Fruit fly (Drosophila melanogaster) whole organism, pupa: ENCODE data around the gene Obp83b.

Experiments used
- CG10348 ChIP-seq: fragments of 200-800 bp; sonication (Bioruptor generic); IDR thresholded peaks from 2 replicates; pipeline ENCODE4 v1.3.6; 2022; ENCODE audit warnings: missing biosample characterization, missing genetic modification characterization
- CG12605 ChIP-seq: fragments of 200-800 bp; sonication (Bioruptor generic); IDR thresholded peaks from 2 replicates; pipeline ENCODE4 v1.3.6; 2022; ENCODE audit warnings: missing biosample characterization, missing genetic modification characterization
- CG13204 ChIP-seq: fragments of 200-800 bp; sonication (Bioruptor generic); optimal IDR thresholded peaks from 2 replicates; lab custom pipeline; 2018; ENCODE audit warnings: missing biosample characterization, mild to moderate bottlenecking, missing genetic modification characterization, moderate library complexity
- CG14655 ChIP-seq: fragments of 200-800 bp; sonication (Bioruptor generic); optimal IDR thresholded peaks from 3 replicates; lab custom pipeline; 2017; ENCODE audit warnings: mild to moderate bottlenecking, missing biosample characterization, missing genetic modification reagents, missing genetic modification characterization
- CG17806 ChIP-seq: fragments of 200-800 bp; sonication (Bioruptor generic); optimal IDR thresholded peaks from 2 replicates; lab custom pipeline; 2018; ENCODE audit warnings: missing biosample characterization, mild to moderate bottlenecking, missing genetic modification characterization, moderate library complexity
- CG32121 ChIP-seq: fragments of 200-800 bp; sonication (Bioruptor generic); IDR thresholded peaks from 2 replicates; pipeline ENCODE4 v1.3.6; 2022; ENCODE audit warnings: missing biosample characterization, missing genetic modification characterization
- CG34367 ChIP-seq: fragments of 200-800 bp; sonication (Bioruptor generic); optimal IDR thresholded peaks from 2 replicates; lab custom pipeline; 2018; ENCODE audit warnings: missing biosample characterization, mild to moderate bottlenecking, missing genetic modification characterization
- CG4496 ChIP-seq: fragments of 200-800 bp; sonication (Bioruptor generic); IDR thresholded peaks from 3 replicates; pipeline ENCODE4 v1.3.6; 2022; ENCODE audit warnings: missing biosample characterization, missing genetic modification characterization
- CG8301 ChIP-seq: fragments of 200-800 bp; sonication (Bioruptor generic); optimal IDR thresholded peaks from 2 replicates; lab custom pipeline; 2018; ENCODE audit warnings: missing biosample characterization, mild to moderate bottlenecking, missing genetic modification characterization
- CG9948 ChIP-seq: fragments of 200-800 bp; sonication (Bioruptor generic); optimal IDR thresholded peaks from 2 replicates; lab custom pipeline; 2018; ENCODE audit warnings: missing biosample characterization, mild to moderate bottlenecking, missing genetic modification characterization, moderate library complexity
- D1 ChIP-seq: fragments of 200-800 bp; sonication (Bioruptor generic); optimal IDR thresholded peaks from 2 replicates; lab custom pipeline; 2018; ENCODE audit warnings: missing biosample characterization, mild to moderate bottlenecking, missing genetic modification characterization, moderate library complexity
- Ets98B ChIP-seq: fragments of 200-800 bp; sonication (Bioruptor generic); IDR thresholded peaks from 2 replicates; pipeline ENCODE4 v1.3.6; 2022; ENCODE audit warnings: missing biosample characterization, missing genetic modification characterization
- Pif1A ChIP-seq: fragments of 200-800 bp; sonication (Bioruptor generic); optimal IDR thresholded peaks from 3 replicates; lab custom pipeline; 2016; ENCODE audit warnings: missing biosample characterization, missing genetic modification characterization
- Pif1B ChIP-seq: fragments of 200-800 bp; sonication (Bioruptor generic); optimal IDR thresholded peaks from 3 replicates; lab custom pipeline; 2016; ENCODE audit warnings: missing biosample characterization, missing genetic modification characterization
- Snoo ChIP-seq: fragments of 200-800 bp; sonication (Bioruptor generic); optimal IDR thresholded peaks from 3 replicates; lab custom pipeline; 2017; ENCODE audit warnings: missing biosample characterization, mild to moderate bottlenecking, missing genetic modification characterization, inconsistent platforms
- fd96Ca ChIP-seq: fragments of 200-800 bp; sonication (Bioruptor generic); IDR thresholded peaks from 3 replicates; pipeline ENCODE4 v1.3.6; 2022; ENCODE audit warnings: missing biosample characterization, missing genetic modification characterization
- gl ChIP-seq: fragments of 200-800 bp; sonication (Bioruptor generic); optimal IDR thresholded peaks from 2 replicates; lab custom pipeline; 2018; ENCODE audit warnings: missing biosample characterization, mild to moderate bottlenecking, missing genetic modification characterization
- rn ChIP-seq: fragments of 200-800 bp; sonication (Bioruptor generic); IDR thresholded peaks from 2 replicates; pipeline ENCODE4 v1.3.6; 2022; ENCODE audit warnings: missing biosample characterization, missing genetic modification characterization

Obp83b gene

dm6 chr3R:5960887-5961286 is 15.7 kb downstream of the Obp83b start, which contains the start of gene CG11373:
CG11373 (minus strand) TSS chr3R:5960987.
- TF ChIP-seq Pif1B (GFP tag; lab: Kevin White, UChicago): no peak
- no peak for TF ChIP-seq D1 (tag; lab: Kevin White, UChicago)
- no peak for TF ChIP-seq CG9948 (tag; lab: Kevin White, UChicago)
- TF ChIP-seq gl (tag; lab: Kevin White, UChicago): no peak
- no peak for TF ChIP-seq fd96Ca (GFP tag; lab: Robert Waterston, UW)

dm6 chr3R:5959382-5959781 is 17.2 kb downstream of the Obp83b start, which contains the start of gene side-III:
side-III (minus strand) TSS chr3R:5959555.
- TF ChIP-seq CG14655 (GFP tag; lab: Kevin White, UChicago): no peak

dm6 chr3R:5937715-5938114 is 38.9 kb downstream of the Obp83b start:
- no peak for TF ChIP-seq CG32121 (GFP tag; lab: Robert Waterston, UW)
- TF ChIP-seq CG13204 (GFP tag; lab: Kevin White, UChicago): no peak
- no peak for TF ChIP-seq CG12605 (GFP tag; lab: Robert Waterston, UW)
- no peak for TF ChIP-seq CG34367
- TF ChIP-seq CG17806: no peak
- TF ChIP-seq Snoo (tag; lab: Kevin White, UChicago): no peak
- TF ChIP-seq CG9948 (tag; lab: Kevin White, UChicago): no peak
- no peak for TF ChIP-seq CG10348 (GFP tag; lab: Robert Waterston, UW)
- no peak for TF ChIP-seq CG8301 (tag; lab: Kevin White, UChicago)
- TF ChIP-seq Pif1A (GFP tag; lab: Kevin White, UChicago): no peak
- no peak for TF ChIP-seq fd96Ca (GFP tag; lab: Robert Waterston, UW)
- no peak for TF ChIP-seq CG4496 (GFP tag; lab: Robert Waterston, UW)

dm6 chr3R:5927841-5928240 is 48.8 kb downstream of the Obp83b start:
- no peak for TF ChIP-seq gl (tag; lab: Kevin White, UChicago)
- TF ChIP-seq CG34367: no peak
- TF ChIP-seq CG12605 (GFP tag; lab: Robert Waterston, UW): no peak
- TF ChIP-seq CG8301 (tag; lab: Kevin White, UChicago): no peak
- TF ChIP-seq rn (GFP tag; lab: Robert Waterston, UW): no peak
- no peak for TF ChIP-seq CG17806
- no peak for TF ChIP-seq Pif1B (GFP tag; lab: Kevin White, UChicago)
- TF ChIP-seq Ets98B (GFP tag; lab: Robert Waterston, UW): no peak
